Fruit fly (Drosophila melanogaster): Measurements from ENCODE around the gene Jon99Cii.

Jon99Cii gene

DNA sequence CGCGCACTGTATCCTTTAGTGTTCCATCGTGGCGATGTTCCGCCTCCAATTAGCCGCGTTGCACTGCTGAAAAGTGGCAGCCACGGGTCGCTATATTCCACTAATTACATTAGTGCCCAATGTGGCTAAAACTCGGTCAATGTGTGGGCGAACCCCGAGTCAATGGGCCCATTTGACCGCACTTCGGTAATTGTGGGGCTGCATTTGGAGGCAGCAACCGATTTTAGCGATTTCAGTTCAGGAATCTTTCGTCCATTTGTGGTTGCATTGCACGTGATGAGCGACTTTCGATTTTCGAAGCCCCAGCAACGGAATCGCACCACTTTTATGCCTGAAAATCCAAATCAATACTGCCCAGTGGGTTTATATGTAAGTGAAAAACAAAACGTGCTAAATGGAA lies 4.2 kb downstream of the Jon99Cii start, which contains the start of gene trp:
Gene trp (minus strand): TSS at position 101 of the 400 bp plus-strand sequence.
- TF ChIP-seq Dif (GFP tag; optimal IDR thresholded peaks at IDR 0.05; ENCODE audit: partially characterized antibody) (no peak), Sp1 (GFP tag; optimal IDR thresholded peaks at IDR 0.05) (no peak), Dfd (GFP tag; optimal IDR thresholded peaks at IDR 0.05) (no peak), br (GFP tag; optimal IDR thresholded peaks at IDR 0.05) (no peak), brk (GFP tag; optimal IDR thresholded peaks at IDR 0.05) (no peak), tai (GFP tag; optimal IDR thresholded peaks at IDR 0.05) (no peak), lola (GFP tag; optimal IDR thresholded peaks at IDR 0.05) (no peak), OdsH (GFP tag; optimal IDR thresholded peaks at IDR 0.05) (no peak), rgr (GFP tag; optimal IDR thresholded peaks at IDR 0.05) (no peak), dsf (GFP tag; optimal IDR thresholded peaks at IDR 0.05; ENCODE audit: borderline replicate concordance) (no peak), Vsx2 (GFP tag; optimal IDR thresholded peaks at IDR 0.05; ENCODE audit: partially characterized antibody) (no peak), Hr83 (GFP tag; optimal IDR thresholded peaks at IDR 0.05; ENCODE audit: poor library complexity, severe bottlenecking) (no peak), woc (GFP tag; optimal IDR thresholded peaks at IDR 0.05) (no peak), Hr78 (GFP tag; optimal IDR thresholded peaks at IDR 0.05) (no peak)

DNA sequence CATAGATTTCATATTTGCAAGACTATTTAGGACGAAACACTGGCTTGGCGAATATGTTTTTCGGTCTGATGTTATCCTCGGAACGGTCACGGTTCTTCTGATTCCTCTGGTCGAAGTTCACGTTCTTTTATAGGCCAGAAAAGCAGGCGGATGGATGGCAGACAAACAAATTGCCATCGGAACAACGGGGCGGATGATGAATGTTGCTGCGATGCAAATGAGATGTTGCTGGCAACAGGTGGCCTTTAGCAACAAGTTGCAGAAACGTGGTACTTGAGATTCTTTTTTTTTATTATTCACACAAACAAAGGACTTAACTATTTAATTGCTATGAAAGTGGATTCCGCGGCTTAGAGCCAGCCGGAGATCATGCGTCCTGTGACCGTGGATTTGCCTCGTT lies 10.2 kb downstream of the Jon99Cii start, which contains the start of gene Capa:
Gene Capa (minus strand): TSS at position 101 of the 400 bp plus-strand sequence.
- TF ChIP-seq jim (GFP tag; optimal IDR thresholded peaks at IDR 0.05) (no peak), rgr (GFP tag; optimal IDR thresholded peaks at IDR 0.05) (no peak), psq (GFP tag; optimal IDR thresholded peaks at IDR 0.05) (no peak), Myc (optimal IDR thresholded peaks at IDR 0.05) (no peak)

DNA sequence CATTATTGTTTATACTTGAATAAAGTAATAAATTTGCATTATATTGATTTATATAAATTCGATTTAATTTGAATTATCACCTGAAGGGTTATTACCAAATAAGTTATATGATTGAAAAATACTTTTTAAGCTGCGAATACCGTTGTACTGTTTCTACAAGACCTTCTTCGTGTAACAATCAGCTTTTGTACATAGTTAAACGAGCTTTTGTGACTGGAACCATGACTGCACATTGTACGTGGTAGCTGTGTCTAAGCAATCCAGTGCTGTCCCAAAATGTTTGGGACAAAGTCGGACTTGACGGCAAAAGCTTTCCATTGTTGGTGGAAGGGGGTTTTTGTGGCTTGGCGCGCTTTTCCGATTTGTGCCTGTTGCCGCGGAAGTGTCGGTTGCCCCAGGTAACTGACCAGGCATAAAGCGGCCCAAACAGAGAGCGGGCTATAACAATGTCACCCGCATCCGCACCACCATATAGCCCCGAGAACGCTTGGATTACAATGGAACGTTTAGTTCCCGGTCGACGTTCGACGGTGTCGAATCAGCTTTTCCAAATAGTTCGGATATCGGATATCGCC lies 16.7 kb downstream of the Jon99Cii start, which contains the start of gene CG31036:
Gene CG31036 (plus strand): TSS at position 507 of the 575 bp plus-strand sequence.
- no peak for TF ChIP-seq brk (GFP tag; optimal IDR thresholded peaks at IDR 0.05)
- no peak for TF ChIP-seq Abd-B (GFP tag; optimal IDR thresholded peaks at IDR 0.05)
- TF ChIP-seq sv (GFP tag; optimal IDR thresholded peaks at IDR 0.05), result no peak
- no peak for TF ChIP-seq Myc (optimal IDR thresholded peaks at IDR 0.05)
- no peak for TF ChIP-seq Jra (GFP tag; optimal IDR thresholded peaks at IDR 0.05)
- TF ChIP-seq woc (GFP tag; optimal IDR thresholded peaks at IDR 0.05), result no peak
- TF ChIP-seq Rel (GFP tag; optimal IDR thresholded peaks at IDR 0.05), result no peak
- TF ChIP-seq Rel (tag; optimal IDR thresholded peaks at IDR 0.05), result no peak
- no peak for TF ChIP-seq Sp1 (GFP tag; optimal IDR thresholded peaks at IDR 0.05)
- TF ChIP-seq HLH106 (tag; optimal IDR thresholded peaks at IDR 0.05), result no peak
- TF ChIP-seq sage (GFP tag; optimal IDR thresholded peaks at IDR 0.05), result no peak
- TF ChIP-seq rgr (GFP tag; optimal IDR thresholded peaks at IDR 0.05), result no peak
- TF ChIP-seq h (GFP tag; optimal IDR thresholded peaks at IDR 0.05), result no peak
- TF ChIP-seq dl (GFP tag; optimal IDR thresholded peaks at IDR 0.05; ENCODE audit: insufficient read depth in 1 of 2, partially characterized antibody in 2 of 2), result no peak
- TF ChIP-seq Hnf4 (GFP tag; optimal IDR thresholded peaks at IDR 0.05), result no peak

- TF ChIP-seq pan (optimal IDR thresholded peaks at IDR 0.05), result no peak
Measured at dm6 chr3R:29905164-29905563, 19.3 kb downstream of the Jon99Cii start, which contains the start of gene CG15515. TSS of gene CG15515 (plus strand) at chr3R:29905464.

DNA sequence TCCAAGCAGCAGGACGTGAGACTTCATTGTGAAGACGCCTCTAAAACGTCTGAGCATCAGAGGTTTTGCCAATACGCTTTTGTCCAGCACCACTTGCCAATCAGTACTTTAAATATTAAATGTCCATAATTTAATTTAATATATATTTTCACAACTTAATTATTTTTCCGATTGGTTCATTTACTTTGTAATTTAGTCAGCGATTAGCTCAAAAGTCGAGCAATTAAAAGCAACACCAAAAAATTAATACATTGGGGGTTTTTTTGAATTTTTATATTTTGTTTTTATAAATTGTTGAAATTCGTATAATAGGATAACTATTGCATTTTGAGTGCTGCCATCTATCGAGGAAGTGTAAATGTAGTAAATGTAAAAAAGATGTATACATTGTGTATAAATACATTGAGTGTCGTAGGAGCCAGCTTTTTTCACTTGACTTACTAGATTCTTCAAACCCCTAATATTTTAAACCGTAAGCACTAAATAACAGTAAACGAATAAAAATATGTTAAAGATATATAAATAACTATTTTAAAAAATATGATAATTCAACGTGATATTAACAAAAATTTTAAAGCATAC lies 20.5 kb downstream of the Jon99Cii start, which contains the start of gene CG15517:
Gene CG15517 (minus strand): TSS at position 51 of the 582 bp plus-strand sequence.
- peak; percentile 44 for TF ChIP-seq Myc (optimal IDR thresholded peaks at IDR 0.05)
- TF ChIP-seq jim (GFP tag; optimal IDR thresholded peaks at IDR 0.05), result no peak
- peak; percentile 29 for TF ChIP-seq Dif (GFP tag; optimal IDR thresholded peaks at IDR 0.05; ENCODE audit: partially characterized antibody)
- no peak for TF ChIP-seq Hnf4 (GFP tag; optimal IDR thresholded peaks at IDR 0.05)
- TF ChIP-seq dmrt93B (GFP tag; optimal IDR thresholded peaks at IDR 0.05), result no peak
- no peak for TF ChIP-seq CG9705 (GFP tag; optimal IDR thresholded peaks at IDR 0.05)
- TF ChIP-seq CG32264 (GFP tag; optimal IDR thresholded peaks at IDR 0.05), result no peak
- TF ChIP-seq Hr83 (GFP tag; optimal IDR thresholded peaks at IDR 0.05; ENCODE audit: poor library complexity, severe bottlenecking), result no peak
- TF ChIP-seq OdsH (GFP tag; optimal IDR thresholded peaks at IDR 0.05), result no peak
- no peak for TF ChIP-seq psq (GFP tag; optimal IDR thresholded peaks at IDR 0.05)
- no peak for TF ChIP-seq br (GFP tag; optimal IDR thresholded peaks at IDR 0.05)
- no peak for TF ChIP-seq Rel (GFP tag; optimal IDR thresholded peaks at IDR 0.05)
- TF ChIP-seq Rel (tag; optimal IDR thresholded peaks at IDR 0.05), result no peak
- peak in 1 of 2 experiments; percentile 7 for TF ChIP-seq dl (GFP tag; optimal IDR thresholded peaks at IDR 0.05; ENCODE audit: insufficient read depth in 1 of 2, partially characterized antibody in 2 of 2)
- no peak for TF ChIP-seq GATAd (GFP tag; optimal IDR thresholded peaks at IDR 0.05)
- TF ChIP-seq brk (GFP tag; optimal IDR thresholded peaks at IDR 0.05), result no peak
- TF ChIP-seq tai (GFP tag; optimal IDR thresholded peaks at IDR 0.05), result no peak
- no peak for TF ChIP-seq Jra (GFP tag; optimal IDR thresholded peaks at IDR 0.05)
- TF ChIP-seq ey (GFP tag; optimal IDR thresholded peaks at IDR 0.05), result no peak
- no peak for TF ChIP-seq Sp1 (GFP tag; optimal IDR thresholded peaks at IDR 0.05)
- no peak for TF ChIP-seq fru (GFP tag; optimal IDR thresholded peaks at IDR 0.05)
- no peak for TF ChIP-seq lola (GFP tag; optimal IDR thresholded peaks at IDR 0.05)
- no peak for TF ChIP-seq pan (optimal IDR thresholded peaks at IDR 0.05)
- TF ChIP-seq dsf (GFP tag; optimal IDR thresholded peaks at IDR 0.05; ENCODE audit: borderline replicate concordance), result no peak
- no peak for TF ChIP-seq foxo (GFP tag; optimal IDR thresholded peaks at IDR 0.05)
- TF ChIP-seq sv (GFP tag; optimal IDR thresholded peaks at IDR 0.05), result no peak
- TF ChIP-seq Vsx2 (GFP tag; optimal IDR thresholded peaks at IDR 0.05; ENCODE audit: partially characterized antibody), result peak; percentile 12
- TF ChIP-seq Abd-B (GFP tag; optimal IDR thresholded peaks at IDR 0.05), result no peak
- TF ChIP-seq sage (GFP tag; optimal IDR thresholded peaks at IDR 0.05), result no peak
- no peak for TF ChIP-seq usp (GFP tag; optimal IDR thresholded peaks at IDR 0.05)
- TF ChIP-seq Hr78 (GFP tag; optimal IDR thresholded peaks at IDR 0.05), result no peak

All from whole organism, wandering third instar larva.